Fruit fly (Drosophila melanogaster) whole organism, embryonic: Measurements from ENCODE around the gene Nup37.

Experiments used
- C15 ChIP-seq: fragments of 200-800 bp; sonication (Bioruptor generic); IDR thresholded peaks from 3 replicates; pipeline ENCODE4 v1.3.6; 2022; ENCODE audit warnings: missing biosample characterization, missing genetic modification characterization
- CG10147 ChIP-seq: fragments of 200-800 bp; sonication (Bioruptor generic); optimal IDR thresholded peaks from 2 replicates; lab custom pipeline; 2019; ENCODE audit warnings: missing biosample characterization, mild to moderate bottlenecking, missing genetic modification characterization, moderate library complexity
- CG10321 ChIP-seq: fragments of 200-800 bp; sonication (Bioruptor generic); IDR thresholded peaks from 2 replicates; pipeline ENCODE4 v1.3.6; 2022; ENCODE audit warnings: missing biosample characterization, missing genetic modification characterization
- CG10959 ChIP-seq: fragments of 200-800 bp; sonication (Bioruptor generic); IDR thresholded peaks from 2 replicates; pipeline ENCODE4 v1.3.6; 2022; ENCODE audit warnings: missing biosample characterization, missing genetic modification characterization
- CG12391 ChIP-seq: fragments of 200-800 bp; sonication (Bioruptor generic); optimal IDR thresholded peaks from 3 replicates; lab custom pipeline; 2018; ENCODE audit warnings: missing biosample characterization, mild to moderate bottlenecking, missing genetic modification characterization, moderate library complexity
- CG12769 ChIP-seq: fragments of 200-800 bp; sonication (Bioruptor generic); optimal IDR thresholded peaks from 2 replicates; lab custom pipeline; 2019; ENCODE audit warnings: missing biosample characterization, mild to moderate bottlenecking, missing genetic modification characterization, moderate library complexity
- CG15514 ChIP-seq: fragments of 200-800 bp; sonication (Bioruptor generic); optimal IDR thresholded peaks from 3 replicates; lab custom pipeline; 2017; ENCODE audit warnings: missing biosample characterization, missing genetic modification characterization, mild to moderate bottlenecking, moderate library complexity, missing genetic modification reagents
- CG15696 ChIP-seq: fragments of 200-800 bp; sonication (Bioruptor generic); optimal IDR thresholded peaks from 2 replicates; lab custom pipeline; 2019; ENCODE audit warnings: missing biosample characterization, mild to moderate bottlenecking, missing genetic modification characterization, moderate library complexity
- CG17186 ChIP-seq: fragments of 200-800 bp; sonication (Bioruptor generic); optimal IDR thresholded peaks from 3 replicates; lab custom pipeline; 2017; ENCODE audit warnings: missing biosample characterization, missing genetic modification reagents, missing genetic modification characterization
- CG18476 ChIP-seq: fragments of 200-800 bp; sonication (Bioruptor generic); optimal IDR thresholded peaks from 2 replicates; lab custom pipeline; 2016; ENCODE audit warnings: missing biosample characterization, mild to moderate bottlenecking, missing genetic modification characterization
- CG2875 ChIP-seq: fragments of 200-800 bp; sonication (Bioruptor generic); optimal IDR thresholded peaks from 2 replicates; lab custom pipeline; 2017; ENCODE audit warnings: missing biosample characterization, mild to moderate bottlenecking, missing genetic modification characterization, missing genetic modification reagents
- CG31365 ChIP-seq: fragments of 200-800 bp; sonication (Bioruptor generic); optimal IDR thresholded peaks from 2 replicates; lab custom pipeline; 2018; ENCODE audit warnings: missing biosample characterization, mild to moderate bottlenecking, missing genetic modification characterization
- CG3163 ChIP-seq: fragments of 200-800 bp; sonication (Bioruptor generic); optimal IDR thresholded peaks from 3 replicates; lab custom pipeline; 2016; ENCODE audit warnings: missing biosample characterization, missing genetic modification characterization
- CG32532 ChIP-seq: fragments of 200-800 bp; sonication (Bioruptor generic); IDR thresholded peaks from 2 replicates; pipeline ENCODE4 v1.3.6; 2022; ENCODE audit warnings: missing biosample characterization, missing genetic modification characterization
- CG4328 ChIP-seq: fragments of 200-800 bp; sonication (Bioruptor generic); optimal IDR thresholded peaks from 3 replicates; lab custom pipeline; 2017; ENCODE audit warnings: missing biosample characterization, missing genetic modification reagents, missing genetic modification characterization
- CG4360 ChIP-seq: fragments of 200-800 bp; sonication (Bioruptor generic); IDR thresholded peaks from 2 replicates; pipeline ENCODE4 v1.3.6; 2022; ENCODE audit warnings: missing biosample characterization, missing genetic modification characterization
- CG4424 ChIP-seq: fragments of 200-800 bp; sonication (Bioruptor generic); optimal IDR thresholded peaks from 3 replicates; lab custom pipeline; 2016; ENCODE audit warnings: missing biosample characterization, missing genetic modification characterization
- CG4617 ChIP-seq: fragments of 200-800 bp; sonication (Bioruptor generic); optimal IDR thresholded peaks from 3 replicates; lab custom pipeline; 2016; ENCODE audit warnings: missing biosample characterization, missing genetic modification characterization, borderline replicate concordance
- CG7745 ChIP-seq: fragments of 200-800 bp; sonication (Bioruptor generic); optimal IDR thresholded peaks from 2 replicates; lab custom pipeline; 2018; ENCODE audit warnings: missing biosample characterization, mild to moderate bottlenecking, missing genetic modification characterization, moderate library complexity
- CG8478 ChIP-seq: fragments of >200 bp; optimal IDR thresholded peaks from 2 replicates; lab custom pipeline; 2018
- Doc2 ChIP-seq: fragments of 200-800 bp; sonication (Bioruptor generic); IDR thresholded peaks from 2 replicates; pipeline ENCODE4 v1.3.6; 2022; ENCODE audit warnings: missing biosample characterization, missing genetic modification characterization
- Drgx ChIP-seq: fragments of 200-800 bp; sonication (Bioruptor generic); IDR thresholded peaks from 2 replicates; pipeline ENCODE4 v1.3.6; 2022; ENCODE audit warnings: missing biosample characterization, missing genetic modification characterization
- Gsc ChIP-seq: fragments of 200-800 bp; sonication (Bioruptor generic); IDR thresholded peaks from 2 replicates; pipeline ENCODE4 v1.3.6; 2022; ENCODE audit warnings: missing biosample characterization, missing genetic modification characterization
- MTF-1 ChIP-seq: fragments of 200-800 bp; sonication (Bioruptor generic); optimal IDR thresholded peaks from 2 replicates; lab custom pipeline; 2018; ENCODE audit warnings: missing biosample characterization, mild to moderate bottlenecking, missing genetic modification characterization, borderline replicate concordance
- NFAT ChIP-seq: fragments of 200-800 bp; sonication (Bioruptor generic); IDR thresholded peaks from 2 replicates; pipeline ENCODE4 v1.3.6; 2022; ENCODE audit warnings: missing biosample characterization, missing genetic modification characterization
- Nf-YC ChIP-seq: fragments of 200-800 bp; optimal IDR thresholded peaks from 3 replicates; lab custom pipeline; 2019; ENCODE audit warnings: missing biosample characterization, mild to moderate bottlenecking, missing genetic modification characterization, moderate library complexity
- Six4 ChIP-seq: fragments of 200-800 bp; sonication (Bioruptor generic); optimal IDR thresholded peaks from 2 replicates; lab custom pipeline; 2016; ENCODE audit warnings: missing biosample characterization, missing genetic modification characterization
- Stat92E ChIP-seq, 3 experiments: fragments of >200 bp in 2 of 3; fragments of 200-800 bp in 1 of 3; sonication (Bioruptor generic) in 1 of 3; optimal IDR thresholded peaks; 2 replicates each; lab custom pipeline; 2017 to 2019; ENCODE audit warnings: missing biosample characterization in 3 of 3, missing genetic modification characterization in 3 of 3, mild to moderate bottlenecking in 1 of 3, moderate library complexity in 1 of 3
- abd-A ChIP-seq: fragments of 200-800 bp; sonication (Bioruptor generic); optimal IDR thresholded peaks from 3 replicates; lab custom pipeline; 2019; ENCODE audit warnings: missing biosample characterization, mild to moderate bottlenecking, missing genetic modification characterization, moderate library complexity
- ash1 ChIP-seq: fragments of 200-800 bp; sonication (Bioruptor generic); optimal IDR thresholded peaks from 2 replicates; lab custom pipeline; 2018; ENCODE audit warnings: missing biosample characterization, mild to moderate bottlenecking, missing genetic modification characterization
- ato ChIP-seq: fragments of 200-800 bp; sonication (Bioruptor generic); IDR thresholded peaks from 2 replicates; pipeline ENCODE4 v1.3.6; 2022; ENCODE audit warnings: missing biosample characterization, missing genetic modification characterization; ENCODE audit not compliant: partially characterized antibody
- chn ChIP-seq: fragments of 200-800 bp; sonication (Bioruptor generic); optimal IDR thresholded peaks from 2 replicates; lab custom pipeline; 2016; ENCODE audit warnings: missing biosample characterization, missing genetic modification characterization
- dan ChIP-seq: fragments of 200-800 bp; sonication (Bioruptor generic); IDR thresholded peaks from 2 replicates; pipeline ENCODE4 v1.3.6; 2022; ENCODE audit warnings: missing biosample characterization, missing genetic modification characterization
- exex ChIP-seq: fragments of 200-800 bp; sonication (Bioruptor generic); optimal IDR thresholded peaks from 4 replicates; lab custom pipeline; 2018; ENCODE audit warnings: missing biosample characterization, mild to moderate bottlenecking, missing genetic modification characterization, moderate library complexity
- gt ChIP-seq: fragments of 200-800 bp; sonication (Bioruptor generic); IDR thresholded peaks from 2 replicates; pipeline ENCODE4 v1.3.6; 2022; ENCODE audit warnings: missing biosample characterization, missing genetic modification characterization
- jing ChIP-seq: fragments of 200-800 bp; sonication (Bioruptor generic); optimal IDR thresholded peaks from 2 replicates; lab custom pipeline; 2018; ENCODE audit warnings: missing biosample characterization, mild to moderate bottlenecking, missing genetic modification characterization
- lab ChIP-seq: fragments of 200-800 bp; sonication (Bioruptor generic); optimal IDR thresholded peaks from 3 replicates; lab custom pipeline; 2017; ENCODE audit warnings: missing biosample characterization, missing genetic modification characterization, mild to moderate bottlenecking, moderate library complexity, missing genetic modification reagents
- p53 ChIP-seq: fragments of 200-800 bp; sonication (Bioruptor generic); optimal IDR thresholded peaks from 2 replicates; lab custom pipeline; 2016; ENCODE audit warnings: missing biosample characterization, missing genetic modification characterization
- pita ChIP-seq: fragments of 200-800 bp; sonication (Bioruptor generic); optimal IDR thresholded peaks from 2 replicates; lab custom pipeline; 2017; ENCODE audit warnings: missing biosample characterization, mild to moderate bottlenecking, missing genetic modification characterization
- pzg ChIP-seq: fragments of 200-800 bp; sonication (Bioruptor generic); optimal IDR thresholded peaks from 3 replicates; lab custom pipeline; 2018; ENCODE audit warnings: missing biosample characterization, mild to moderate bottlenecking, missing genetic modification characterization, moderate library complexity
- salm ChIP-seq: fragments of 200-800 bp; sonication (Bioruptor generic); optimal IDR thresholded peaks from 2 replicates; lab custom pipeline; 2018; ENCODE audit warnings: missing biosample characterization, mild to moderate bottlenecking, missing genetic modification characterization
- sim ChIP-seq: fragments of 200-800 bp; sonication (Bioruptor generic); IDR thresholded peaks from 2 replicates; pipeline ENCODE4 v1.3.6; 2022; ENCODE audit warnings: missing biosample characterization, missing genetic modification characterization
- sisA ChIP-seq: fragments of 200-800 bp; sonication (Bioruptor generic); IDR thresholded peaks from 2 replicates; pipeline ENCODE4 v1.3.6; 2022; ENCODE audit warnings: missing biosample characterization, missing genetic modification characterization
- slbo ChIP-seq: fragments of 200-800 bp; sonication (Bioruptor generic); IDR thresholded peaks from 2 replicates; pipeline ENCODE4 v1.3.6; 2022; ENCODE audit warnings: missing biosample characterization, missing genetic modification characterization
- slou ChIP-seq: fragments of 200-800 bp; sonication (Bioruptor generic); optimal IDR thresholded peaks from 3 replicates; lab custom pipeline; 2016; ENCODE audit warnings: missing biosample characterization, missing genetic modification characterization
- stc ChIP-seq: fragments of 200-800 bp; sonication (Bioruptor generic); IDR thresholded peaks from 2 replicates; pipeline ENCODE4 v1.3.6; 2022; ENCODE audit warnings: missing biosample characterization, missing genetic modification characterization
- tio ChIP-seq: fragments of 200-800 bp; sonication (Bioruptor generic); optimal IDR thresholded peaks from 2 replicates; lab custom pipeline; 2017; ENCODE audit warnings: missing biosample characterization, missing genetic modification characterization, inconsistent platforms
- unc-4 ChIP-seq: fragments of 200-800 bp; sonication (Bioruptor generic); IDR thresholded peaks from 2 replicates; pipeline ENCODE4 v1.3.6; 2022; ENCODE audit warnings: missing biosample characterization, missing genetic modification characterization; ENCODE audit not compliant: partially characterized antibody
- vfl ChIP-seq: fragments of 200-800 bp; sonication (Bioruptor generic); optimal IDR thresholded peaks from 2 replicates; lab custom pipeline; 2016; ENCODE audit warnings: missing biosample characterization, missing genetic modification characterization
- zf30C ChIP-seq: fragments of 200-800 bp; sonication (Bioruptor generic); optimal IDR thresholded peaks from 3 replicates; lab custom pipeline; 2018; ENCODE audit warnings: missing biosample characterization, mild to moderate bottlenecking, missing genetic modification characterization

The Nup37 gene

dm6 chr3R:25258628-25259240, 11.3 kb downstream of the Nup37 start, which contains the start of gene CG11857 (continued):
- TF ChIP-seq MTF-1 (GFP tag; lab: Kevin White, UChicago) (peak; percentile 91), Doc2 (peak; percentile 97), stc (peak; percentile 98), sisA (peak; percentile 99), C15 (GFP tag; lab: Robert Waterston, UW) (peak; percentile 98), CG2875 (GFP tag; lab: Kevin White, UChicago) (peak; percentile 90), ash1 (peak; percentile 84), Six4 (GFP tag; lab: Kevin White, UChicago) (peak; percentile 97), Nf-YC (tag; lab: Kevin White, UChicago) (peak; percentile 87), gt (GFP tag; lab: Robert Waterston, UW) (peak; percentile 98), zf30C (peak; percentile 27), CG3163 (GFP tag; lab: Kevin White, UChicago) (peak; percentile 87), CG10959 (GFP tag; lab: Robert Waterston, UW) (peak; percentile 99), CG15696 (peak; percentile 98), CG8478 (lab: Kevin White, UChicago) (no peak), CG10147 (peak; percentile 97), lab (peak; percentile 98), p53 (GFP tag; lab: Kevin White, UChicago) (peak; percentile 93), unc-4 (GFP tag; lab: Robert Waterston, UW) (peak; percentile 99), jing (GFP tag; lab: Kevin White, UChicago) (peak; percentile 94), CG4328 (GFP tag; lab: Kevin White, UChicago) (peak; percentile 91), exex (peak; percentile 89), slou (GFP tag; lab: Kevin White, UChicago) (peak; percentile 98), dan (peak; percentile 97), CG17186 (GFP tag; lab: Kevin White, UChicago) (peak; percentile 94), CG10321 (GFP tag; lab: Robert Waterston, UW) (peak; percentile 83), ato (GFP tag; lab: Robert Waterston, UW) (peak; percentile 96), abd-A (no peak), CG4424 (GFP tag; lab: Kevin White, UChicago) (peak; percentile 98), CG18476 (GFP tag; lab: Kevin White, UChicago) (peak; percentile 97), salm (peak; percentile 88), CG12391 (tag; lab: Kevin White, UChicago) (peak; percentile 99), CG31365 (tag; lab: Kevin White, UChicago) (peak; percentile 83), vfl (peak; percentile 99), sim (GFP tag; lab: Robert Waterston, UW) (peak; percentile 95), Gsc (GFP tag; lab: Robert Waterston, UW) (peak; percentile 96), NFAT (GFP tag; lab: Robert Waterston, UW) (peak; percentile 99), CG32532 (GFP tag; lab: Robert Waterston, UW) (peak; percentile 99), chn (GFP tag; lab: Kevin White, UChicago) (peak; percentile 98), CG12769 (tag; lab: Kevin White, UChicago) (peak; percentile 98), CG7745 (tag; lab: Kevin White, UChicago) (peak; percentile 76), CG4617 (GFP tag; lab: Kevin White, UChicago) (peak; percentile 99), Drgx (GFP tag; lab: Robert Waterston, UW) (peak; percentile 96), CG15514 (GFP tag; lab: Kevin White, UChicago) (peak; percentile 93), pzg (GFP tag; lab: Kevin White, UChicago) (peak; percentile 89), tio (no peak), CG4360 (GFP tag; lab: Robert Waterston, UW) (peak; percentile 75), Stat92E (GFP tag; optimal IDR thresholded peaks at IDR 0.05; lab: Kevin White, UChicago) (peak in 1 of 3 experiments; percentile 91), slbo (GFP tag; lab: Robert Waterston, UW) (peak; percentile 100), pita (GFP tag; lab: Kevin White, UChicago) (no peak)
